Worm (Caenorhabditis elegans): ENCODE data around the gene R05D3.8.

The R05D3.8 gene

DNA sequence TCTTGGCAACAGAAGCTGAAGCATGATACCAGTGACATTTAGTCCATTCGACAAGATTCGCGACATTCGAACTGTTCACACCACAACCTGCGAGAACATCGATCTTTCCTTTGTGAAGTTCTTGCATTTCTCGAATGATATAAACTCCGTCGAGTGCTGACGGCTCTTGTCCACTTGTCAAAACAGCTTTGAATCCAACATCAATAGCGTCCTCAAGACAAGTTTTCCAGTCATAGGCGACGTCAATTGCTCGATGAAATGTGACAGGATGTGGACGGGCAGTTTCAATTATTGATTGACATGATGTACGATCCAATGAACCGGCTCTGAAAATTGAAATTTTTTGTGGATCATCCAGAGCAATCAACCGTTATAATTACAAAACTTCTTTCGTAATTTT lies 44.5 kb upstream of the R05D3.8 start:
- TF ChIP-seq ceh-27 (GFP tag; optimal IDR thresholded peaks at IDR 0.05) (no peak), F55B11.4 (tag; optimal IDR thresholded peaks at IDR 0.05; ENCODE audit: borderline replicate concordance, insufficient read depth) (no peak), ztf-25 (GFP tag; IDR thresholded peaks at IDR 0.05) (no peak), B0019.2 (GFP tag; conservative IDR thresholded peaks at IDR 0.05) (no peak), hmg-20 (GFP tag; IDR thresholded peaks at IDR 0.05) (no peak)

DNA sequence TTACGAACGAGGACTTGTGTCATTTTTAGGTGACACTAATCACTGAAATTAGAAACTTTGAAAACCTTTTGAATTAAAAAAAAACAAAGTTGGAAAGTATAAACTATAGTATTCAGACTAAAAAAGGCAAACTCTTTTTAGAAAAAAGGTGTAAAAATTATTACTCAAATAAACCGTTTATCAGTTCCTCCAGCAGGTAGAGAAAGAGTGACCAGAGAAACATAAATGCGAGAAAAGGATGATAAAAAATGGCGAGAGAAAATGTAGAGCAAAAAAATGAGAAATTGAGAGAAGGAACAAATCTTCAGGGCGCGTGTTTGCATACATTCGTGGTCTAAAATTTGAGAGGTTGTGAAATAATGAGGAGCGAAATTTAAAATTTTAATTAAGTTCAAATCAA lies 43.8 kb upstream of the R05D3.8 start, which contains the start of gene lap-1:
Gene lap-1 (minus strand): TSS at position 42 of the 400 bp plus-strand sequence.
- TF ChIP-seq attf-3 (GFP tag; conservative IDR thresholded peaks at IDR 0.05) (no peak), F10E7.11 (tag; optimal IDR thresholded peaks at IDR 0.05) (no peak), K11D2.4 (GFP tag; IDR thresholded peaks at IDR 0.05) (no peak), lsy-27 (tag; optimal IDR thresholded peaks at IDR 0.05; ENCODE audit: borderline replicate concordance, insufficient read depth) (no peak), nhr-80 (tag; optimal IDR thresholded peaks at IDR 0.05) (peak; percentile 48), nfya-2 (GFP tag; IDR thresholded peaks at IDR 0.05) (no peak), gei-17 (GFP tag; optimal IDR thresholded peaks at IDR 0.05) (no peak), cebp-1 (GFP tag; IDR thresholded peaks at IDR 0.05) (no peak), cebp-1 (tag; optimal IDR thresholded peaks at IDR 0.05) (peak; percentile 28), snpc-1.1 (tag; optimal IDR thresholded peaks at IDR 0.05; ENCODE audit: insufficient read depth) (no peak), madf-3 (GFP tag; IDR thresholded peaks at IDR 0.05) (no peak), bed-1 (GFP tag; IDR thresholded peaks at IDR 0.05) (no peak), ztf-26 (tag; optimal IDR thresholded peaks at IDR 0.05) (no peak), nfyb-1 (GFP tag; IDR thresholded peaks at IDR 0.05) (no peak)

DNA sequence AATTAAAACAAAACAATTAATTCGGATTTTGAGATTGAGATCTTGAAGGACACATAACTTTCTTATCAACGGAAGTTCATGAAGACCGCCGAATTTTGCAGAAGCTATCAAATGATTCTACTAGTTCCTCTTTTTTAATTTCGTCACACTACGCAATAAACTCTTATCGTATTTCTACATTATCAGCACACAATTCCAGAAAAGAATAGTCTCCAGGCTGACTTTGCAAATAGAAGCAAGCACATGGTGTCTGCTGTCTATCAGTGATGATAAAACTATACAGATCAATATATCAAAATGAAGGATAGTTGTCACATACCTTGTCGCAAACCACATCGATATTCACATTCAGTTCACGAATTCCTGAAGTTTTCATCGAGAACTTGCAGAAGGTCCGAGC lies 42.4 kb upstream of the R05D3.8 start:
- peak; percentile 66 for TF ChIP-seq ets-4 (GFP tag; optimal IDR thresholded peaks at IDR 0.05)
- peak; percentile 97 for TF ChIP-seq nhr-80 (tag; optimal IDR thresholded peaks at IDR 0.05)
- 0 out of 2 replicates have a peak, but pooled peaks have one; percentile 35 for TF ChIP-seq cebp-1 (GFP tag; IDR thresholded peaks at IDR 0.05)
- no peak for TF ChIP-seq cebp-1 (tag; optimal IDR thresholded peaks at IDR 0.05)
- TF ChIP-seq let-607 (tag; optimal IDR thresholded peaks at IDR 0.05) = no peak
- TF ChIP-seq dox-1 (GFP tag; IDR thresholded peaks at IDR 0.05) = peak; percentile 44; the same call in 1 of the 2 replicates
- no peak for TF ChIP-seq lir-1 (GFP tag; conservative IDR thresholded peaks at IDR 0.05)
- 0 out of 2 replicates have a peak, but pooled peaks have one; percentile 42 for TF ChIP-seq nfyb-1 (GFP tag; IDR thresholded peaks at IDR 0.05)
- TF ChIP-seq F22D6.2 (tag; optimal IDR thresholded peaks at IDR 0.05) = no peak
- no peak for TF ChIP-seq nfya-1 (tag; optimal IDR thresholded peaks at IDR 0.05; ENCODE audit: borderline replicate concordance, insufficient read depth)
- TF ChIP-seq ztf-6 (GFP tag; IDR thresholded peaks at IDR 0.05) = no peak

DNA sequence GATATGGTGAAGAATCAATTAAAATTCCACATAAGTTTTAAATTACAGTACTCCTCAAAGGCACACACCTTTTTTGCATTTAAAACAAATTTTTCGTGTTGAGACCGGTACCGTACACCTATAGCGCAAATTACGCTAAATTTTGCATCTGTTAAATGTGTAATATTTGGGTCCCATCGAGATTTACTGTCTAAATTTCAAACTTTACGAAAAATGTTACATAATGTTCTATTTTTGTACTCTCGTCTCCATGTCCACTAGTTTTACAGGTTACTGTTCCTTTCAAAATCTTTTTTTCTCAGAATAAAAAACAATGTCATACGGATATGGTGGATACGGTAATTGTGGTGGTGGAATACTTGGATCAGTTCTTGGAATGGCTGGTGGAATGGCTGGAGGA lies 40.3 kb upstream of the R05D3.8 start, which contains the start of gene ZK353.2:
Gene ZK353.2 (plus strand): TSS at position 301 of the 400 bp plus-strand sequence.
- TF ChIP-seq lin-54 (GFP tag; optimal IDR thresholded peaks at IDR 0.05) (no peak), sea-2 (GFP tag; IDR thresholded peaks at IDR 0.05) (no peak), rec-8 (tag; optimal IDR thresholded peaks at IDR 0.05) (no peak), ZK185.1 (tag; optimal IDR thresholded peaks at IDR 0.05; ENCODE audit: poor library complexity, severe bottlenecking) (no peak), unc-130 (GFP tag; optimal IDR thresholded peaks at IDR 0.05) (no peak), somi-1 (GFP tag; optimal IDR thresholded peaks at IDR 0.05) (no peak), ets-4 (GFP tag; optimal IDR thresholded peaks at IDR 0.05) (no peak), K11D2.4 (GFP tag; IDR thresholded peaks at IDR 0.05) (no peak), D2030.7 (GFP tag; IDR thresholded peaks at IDR 0.05) (no peak), aptf-2 (GFP tag; conservative IDR thresholded peaks at IDR 0.05) (no peak), nhr-179 (tag; optimal IDR thresholded peaks at IDR 0.05) (no peak)

All from whole organism, young adult.